Fruit fly (Drosophila melanogaster): Measurements from ENCODE around the gene CG14259.

Gene CG14259

DNA sequence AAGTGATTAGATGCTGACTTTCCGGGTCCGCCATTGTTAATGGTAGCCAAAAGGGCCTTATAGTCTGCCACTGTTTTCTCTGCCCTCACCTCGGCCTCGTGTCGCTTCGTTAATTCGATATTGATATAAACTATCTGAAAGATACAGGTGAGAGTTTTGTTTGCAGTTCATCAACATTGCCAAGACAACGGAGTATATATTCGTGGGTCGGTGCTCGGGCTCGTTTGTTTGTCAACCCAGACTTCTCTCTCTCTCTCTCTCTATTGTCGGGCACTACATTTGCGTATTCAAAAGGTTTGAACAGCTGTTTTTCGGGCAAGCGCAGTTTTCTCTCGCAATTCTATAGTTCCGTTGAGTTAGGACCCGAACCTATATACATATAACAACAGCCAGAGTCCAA lies 27.0 kb upstream of the CG14259 start (continued):
- TF ChIP-seq HHEX (GFP tag; optimal IDR thresholded peaks at IDR 0.05) (peak; percentile 11), vvl (GFP tag; IDR thresholded peaks at IDR 0.05) (peak; percentile 33; the same call in 1 of the 2 replicates), dati (GFP tag; IDR thresholded peaks at IDR 0.05) (no peak), Poxn (GFP tag; IDR thresholded peaks at IDR 0.05) (no peak), PHDP (tag; optimal IDR thresholded peaks at IDR 0.05) (no peak), fd64A (GFP tag; optimal IDR thresholded peaks at IDR 0.05) (peak; percentile 50), chn (GFP tag; optimal IDR thresholded peaks at IDR 0.05) (no peak), CG13894 (tag; optimal IDR thresholded peaks at IDR 0.05) (peak; percentile 78), fd96Cb (tag; optimal IDR thresholded peaks at IDR 0.05) (no peak), kni (GFP tag; optimal IDR thresholded peaks at IDR 0.05) (peak; percentile 5), CG42726 (GFP tag; IDR thresholded peaks at IDR 0.05; ENCODE audit: partially characterized antibody) (no peak), ftz-f1 (GFP tag; optimal IDR thresholded peaks at IDR 0.05) (no peak), Jarid2 (GFP tag; optimal IDR thresholded peaks at IDR 0.05) (no peak), CG2678 (tag; optimal IDR thresholded peaks at IDR 0.05) (no peak), ewg (GFP tag; optimal IDR thresholded peaks at IDR 0.05) (peak; percentile 54), disco-r (GFP tag; optimal IDR thresholded peaks at IDR 0.05) (no peak), Sin3A (optimal IDR thresholded peaks at IDR 0.05) (no peak), CG12236 (GFP tag; optimal IDR thresholded peaks at IDR 0.05) (no peak), pfk (GFP tag; optimal IDR thresholded peaks at IDR 0.05) (no peak), CG10274 (GFP tag; optimal IDR thresholded peaks at IDR 0.05) (no peak), CG8478 (optimal IDR thresholded peaks at IDR 0.05) (no peak), ash1 (GFP tag; optimal IDR thresholded peaks at IDR 0.05) (no peak), CG2120 (GFP tag; optimal IDR thresholded peaks at IDR 0.05) (peak; percentile 16), CG14014 (GFP tag; IDR thresholded peaks at IDR 0.05) (no peak), CG6813 (GFP tag; optimal IDR thresholded peaks at IDR 0.05) (peak; percentile 46), CG32767 (GFP tag; IDR thresholded peaks at IDR 0.05) (no peak), CG10431 (GFP tag; optimal IDR thresholded peaks at IDR 0.05) (no peak), Tbp (GFP tag; optimal IDR thresholded peaks at IDR 0.05) (no peak), chif (GFP tag; optimal IDR thresholded peaks at IDR 0.05) (no peak), CG2889 (GFP tag; IDR thresholded peaks at IDR 0.05) (no peak), Fer3 (tag; optimal IDR thresholded peaks at IDR 0.05) (no peak), CG14965 (GFP tag; optimal IDR thresholded peaks at IDR 0.05; ENCODE audit: borderline replicate concordance) (no peak), jing (GFP tag; optimal IDR thresholded peaks at IDR 0.05) (no peak), zfh1 (GFP tag; IDR thresholded peaks at IDR 0.05) (no peak), usp (GFP tag; optimal IDR thresholded peaks at IDR 0.05) (no peak), mirr (GFP tag; optimal IDR thresholded peaks at IDR 0.05) (no peak), CG14667 (GFP tag; IDR thresholded peaks at IDR 0.05) (no peak), CG12071 (GFP tag; optimal IDR thresholded peaks at IDR 0.05) (peak; percentile 24), tio (GFP tag; optimal IDR thresholded peaks at IDR 0.05) (no peak), CG11085 (GFP tag; IDR thresholded peaks at IDR 0.05) (no peak), CG15514 (GFP tag; optimal IDR thresholded peaks at IDR 0.05) (peak; percentile 33), CG12942 (GFP tag; optimal IDR thresholded peaks at IDR 0.05) (no peak)

DNA sequence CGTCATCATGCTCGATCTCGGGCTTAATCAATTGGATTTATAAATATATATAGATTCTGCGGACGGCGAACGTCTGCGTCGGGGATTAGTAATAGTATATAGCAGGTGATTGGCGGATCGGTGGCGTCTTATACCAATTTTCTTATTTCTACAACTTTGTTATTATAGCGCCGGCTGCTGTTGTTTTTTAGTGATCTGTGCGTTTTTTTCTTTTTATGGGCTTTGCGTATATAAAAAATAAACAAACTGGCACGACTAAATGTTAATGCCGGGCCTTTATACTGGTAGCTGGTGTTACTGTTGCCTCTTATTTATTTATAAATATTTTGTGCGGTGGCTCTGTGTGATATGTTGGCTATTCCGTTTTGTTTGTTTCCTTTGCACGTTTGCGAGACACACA lies 25.1 kb upstream of the CG14259 start:
- TF ChIP-seq Doc3 (GFP tag; IDR thresholded peaks at IDR 0.05; ENCODE audit: partially characterized antibody): no peak
- peak; percentile 22 for TF ChIP-seq CG15514 (GFP tag; optimal IDR thresholded peaks at IDR 0.05)
- peak; percentile 72 for TF ChIP-seq Med (GFP tag)
- no peak for TF ChIP-seq lbe (GFP tag; optimal IDR thresholded peaks at IDR 0.05)
- peak; percentile 51 for TF ChIP-seq CG10274 (GFP tag; optimal IDR thresholded peaks at IDR 0.05)
- TF ChIP-seq Lpt (GFP tag; optimal IDR thresholded peaks at IDR 0.05): no peak
- TF ChIP-seq Drgx (GFP tag; IDR thresholded peaks at IDR 0.05): peak; percentile 12; the same call in 1 of the 2 replicates
- TF ChIP-seq Optix (GFP tag; IDR thresholded peaks at IDR 0.05): no peak
- TF ChIP-seq CG12219 (GFP tag; optimal IDR thresholded peaks at IDR 0.05): no peak
- peak; percentile 23; the same call in 1 of the 3 replicates for TF ChIP-seq dysf (GFP tag; IDR thresholded peaks at IDR 0.05)
- 0 out of 3 replicates have a peak, but pooled peaks have one; percentile 11 for TF ChIP-seq ci (GFP tag; IDR thresholded peaks at IDR 0.05)
- TF ChIP-seq CG10979 (tag; optimal IDR thresholded peaks at IDR 0.05): no peak
- TF ChIP-seq lab (GFP tag; optimal IDR thresholded peaks at IDR 0.05): peak; percentile 2
